Fruit fly (Drosophila melanogaster): ENCODE measurements around the gene CG10979.

Gene CG10979

DNA sequence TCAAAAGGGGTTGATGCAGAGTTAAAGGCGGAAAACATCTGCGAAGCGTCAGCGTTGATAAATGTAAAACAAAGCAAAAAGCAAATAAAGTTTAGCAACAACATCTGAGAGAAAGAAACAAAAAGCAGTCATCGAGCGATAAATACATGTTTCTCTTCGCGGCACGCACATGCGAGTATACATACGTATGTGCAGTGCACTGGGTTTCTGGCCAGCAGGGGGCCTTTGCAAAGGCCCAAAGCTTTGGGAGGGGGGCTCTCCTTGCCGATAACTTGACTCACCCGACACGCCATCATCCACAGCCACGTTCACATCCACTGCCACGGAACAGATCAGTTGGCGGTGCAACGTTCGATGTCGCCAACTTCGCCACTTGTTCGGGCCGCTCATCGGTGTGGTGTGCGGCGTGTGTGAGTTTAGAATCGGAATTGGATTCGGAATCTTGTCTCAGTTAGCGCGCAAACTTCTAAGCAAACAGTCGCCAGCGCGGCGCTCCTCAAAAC, 18.7 kb downstream of the CG10979 start, which contains the start of gene CG42675:
CG42675 (plus strand) TSS at position 453 of the 503 bp plus-strand sequence.
- TF ChIP-seq CG34406 (GFP tag; optimal IDR thresholded peaks at IDR 0.05) (no peak), eg (GFP tag; IDR thresholded peaks at IDR 0.05) (peak; percentile 39; the same call in 1 of the 3 replicates), ss (GFP tag; optimal IDR thresholded peaks at IDR 0.05) (peak in 1 of 2 experiments; percentile 83), CG6163 (GFP tag; IDR thresholded peaks at IDR 0.05) (0 out of 3 replicates have a peak, but pooled peaks have one; percentile 23), Eip78C (GFP tag) (peak; percentile 59), CG15336 (GFP tag; IDR thresholded peaks at IDR 0.05) (0 out of 2 replicates have a peak, but pooled peaks have one; percentile 32), CG1621 (tag; optimal IDR thresholded peaks at IDR 0.05) (peak; percentile 4), pdm3 (GFP tag; optimal IDR thresholded peaks at IDR 0.05) (no peak)

DNA sequence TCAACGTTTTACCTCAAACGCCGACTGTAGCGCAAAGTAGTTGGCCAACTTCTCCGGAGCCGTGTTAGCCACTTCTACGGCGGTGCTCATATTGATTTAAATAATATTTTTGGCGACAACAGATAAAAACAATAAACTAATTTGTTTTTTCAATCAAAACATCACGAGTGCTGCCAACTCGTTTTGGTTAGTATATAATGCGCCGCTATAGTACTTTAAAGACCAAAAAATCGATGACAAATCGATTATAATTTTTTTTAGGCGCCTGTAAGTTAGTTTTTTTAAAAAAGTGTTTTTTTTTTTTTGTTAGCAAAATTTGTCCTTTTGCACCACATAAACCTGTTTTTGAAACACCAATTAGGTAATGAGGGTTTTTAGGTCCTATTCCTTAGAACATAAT, 26.7 kb downstream of the CG10979 start, which contains the start of gene Hpr1:
Hpr1 (minus strand) TSS at position 198 of the 400 bp plus-strand sequence.
- TF ChIP-seq CG32006 (GFP tag; optimal IDR thresholded peaks at IDR 0.05) (no peak), Eip78C (GFP tag) (peak; percentile 61)

- TF ChIP-seq Lpt (GFP tag; optimal IDR thresholded peaks at IDR 0.05) (no peak), acj6 (GFP tag; optimal IDR thresholded peaks at IDR 0.05) (no peak), Ets21C (GFP tag; optimal IDR thresholded peaks at IDR 0.05) (no peak), Smox (GFP tag; optimal IDR thresholded peaks at IDR 0.05) (no peak), dsx (GFP tag; optimal IDR thresholded peaks at IDR 0.05; ENCODE audit: poor library complexity, severe bottlenecking) (no peak), ss (GFP tag; optimal IDR thresholded peaks at IDR 0.05) (no peak), CG8119 (GFP tag; IDR thresholded peaks at IDR 0.05) (no peak), CG11902 (GFP tag; optimal IDR thresholded peaks at IDR 0.05) (no peak), lz (GFP tag; optimal IDR thresholded peaks at IDR 0.05) (no peak), CG10669 (GFP tag; optimal IDR thresholded peaks at IDR 0.05) (no peak)
Observed at dm6 chr3R:5821750-5822149, 27.2 kb downstream of the CG10979 start, which contains the start of gene CG46303. Gene CG46303 (plus strand): TSS chr3R:5821972.

- TF ChIP-seq Sox15 (GFP tag; optimal IDR thresholded peaks at IDR 0.05): peak; percentile 29
- TF ChIP-seq CG10631 (GFP tag; optimal IDR thresholded peaks at IDR 0.05): peak; percentile 65
- no peak for TF ChIP-seq CG4318 (GFP tag; optimal IDR thresholded peaks at IDR 0.05)
- no peak for TF ChIP-seq salr (GFP tag; optimal IDR thresholded peaks at IDR 0.05)
- TF ChIP-seq eg (GFP tag; IDR thresholded peaks at IDR 0.05): peak; percentile 44; the same call in 1 of the 3 replicates
- TF ChIP-seq CG9139 (GFP tag; optimal IDR thresholded peaks at IDR 0.05): no peak
- peak; percentile 44 for TF ChIP-seq CG7368 (GFP tag; optimal IDR thresholded peaks at IDR 0.05)
- peak; percentile 74 for TF ChIP-seq OdsH (GFP tag; optimal IDR thresholded peaks at IDR 0.05)
- TF ChIP-seq CG8319 (GFP tag; optimal IDR thresholded peaks at IDR 0.05): peak; percentile 43
- peak; percentile 50 for TF ChIP-seq Eip75B (GFP tag; optimal IDR thresholded peaks at IDR 0.05)
- peak; percentile 51 for TF ChIP-seq Ets21C (GFP tag; optimal IDR thresholded peaks at IDR 0.05)
- peak; percentile 19 for TF ChIP-seq CG11762 (GFP tag; optimal IDR thresholded peaks at IDR 0.05; ENCODE audit: insufficient read depth)
- no peak for TF ChIP-seq CG16779 (tag; optimal IDR thresholded peaks at IDR 0.05)
- no peak for TF ChIP-seq Blimp-1 (GFP tag; optimal IDR thresholded peaks at IDR 0.05)
- TF ChIP-seq esn (GFP tag; optimal IDR thresholded peaks at IDR 0.05): peak; percentile 78
- peak; percentile 37 for TF ChIP-seq vri (GFP tag; optimal IDR thresholded peaks at IDR 0.05)
- no peak for TF ChIP-seq Sox102F (GFP tag; optimal IDR thresholded peaks at IDR 0.05)
- no peak for TF ChIP-seq CG8119 (GFP tag; IDR thresholded peaks at IDR 0.05)
- TF ChIP-seq ss (GFP tag; optimal IDR thresholded peaks at IDR 0.05): no peak
- TF ChIP-seq achi (GFP tag; optimal IDR thresholded peaks at IDR 0.05): peak; percentile 70
- TF ChIP-seq dsx (GFP tag; optimal IDR thresholded peaks at IDR 0.05; ENCODE audit: poor library complexity, severe bottlenecking): peak; percentile 46
- 0 out of 2 replicates have a peak, but pooled peaks have one; percentile 32 for TF ChIP-seq Gug (GFP tag; IDR thresholded peaks at IDR 0.05)
- peak; percentile 66 for TF ChIP-seq lz (GFP tag; optimal IDR thresholded peaks at IDR 0.05)
- no peak for TF ChIP-seq fd85E (GFP tag; optimal IDR thresholded peaks at IDR 0.05)
- peak; percentile 52 for TF ChIP-seq Eip93F (GFP tag; optimal IDR thresholded peaks at IDR 0.05)
- TF ChIP-seq Ets96B (tag; optimal IDR thresholded peaks at IDR 0.05): peak; percentile 67
- TF ChIP-seq CG1621 (tag; optimal IDR thresholded peaks at IDR 0.05): no peak
- no peak for TF ChIP-seq Smox (GFP tag; optimal IDR thresholded peaks at IDR 0.05)
- TF ChIP-seq Lpt (GFP tag; optimal IDR thresholded peaks at IDR 0.05): no peak
- TF ChIP-seq Eip78C (GFP tag): peak; percentile 88
- peak; percentile 67 for TF ChIP-seq cyc (GFP tag; optimal IDR thresholded peaks at IDR 0.05)
- TF ChIP-seq CG8632 (GFP tag; optimal IDR thresholded peaks at IDR 0.05): peak; percentile 15
- peak; percentile 73 for TF ChIP-seq acj6 (GFP tag; optimal IDR thresholded peaks at IDR 0.05)
- TF ChIP-seq CG31627 (GFP tag; optimal IDR thresholded peaks at IDR 0.05): peak; percentile 60
- TF ChIP-seq CG34406 (GFP tag; optimal IDR thresholded peaks at IDR 0.05): peak; percentile 60
- peak; percentile 70 for TF ChIP-seq Sox14 (GFP tag; optimal IDR thresholded peaks at IDR 0.05)
- no peak for TF ChIP-seq pdm3 (GFP tag; optimal IDR thresholded peaks at IDR 0.05)
Observed at dm6 chr3R:5824456-5824855, 30.0 kb downstream of the CG10979 start, which contains the start of the genes Sec20 and dgrn. Gene Sec20 (minus strand): TSS chr3R:5824532. Gene dgrn (plus strand): TSS chr3R:5824615.
